Fruit fly (Drosophila melanogaster): ENCODE measurements around the gene Doc3.

Gene Doc3

dm6 chr3L:9033999-9034626, 29.1 kb downstream of the Doc3 start (continued):
- no peak for TF ChIP-seq hkb (optimal IDR thresholded peaks at IDR 0.05)
- peak; percentile 75 for TF ChIP-seq hkb (GFP tag; IDR thresholded peaks at IDR 0.05)
- peak; percentile 36 for TF ChIP-seq CG4854 (GFP tag; optimal IDR thresholded peaks at IDR 0.05)
- no peak for TF ChIP-seq CG11085 (GFP tag; IDR thresholded peaks at IDR 0.05)
- peak; percentile 33; the same call in 2 of the 4 replicates for TF ChIP-seq Gug (GFP tag; IDR thresholded peaks at IDR 0.05)
- TF ChIP-seq NK7.1 (GFP tag; optimal IDR thresholded peaks at IDR 0.05), result no peak
- no peak for TF ChIP-seq pb (GFP tag; optimal IDR thresholded peaks at IDR 0.05)
- TF ChIP-seq ab (GFP tag; optimal IDR thresholded peaks at IDR 0.05), result no peak
- no peak for TF ChIP-seq CG12219 (GFP tag; optimal IDR thresholded peaks at IDR 0.05)
- peak; percentile 64; the same call in 1 of the 2 replicates for TF ChIP-seq CG8765 (GFP tag; IDR thresholded peaks at IDR 0.05)
- TF ChIP-seq zfh2 (GFP tag; optimal IDR thresholded peaks at IDR 0.05), result no peak
- peak; percentile 76 for TF ChIP-seq so (GFP tag; IDR thresholded peaks at IDR 0.05)
- TF ChIP-seq Med (GFP tag), result peak; percentile 85
- no peak for TF ChIP-seq CG7987 (GFP tag; optimal IDR thresholded peaks at IDR 0.05)
- TF ChIP-seq CG31441 (GFP tag; IDR thresholded peaks at IDR 0.05), result peak; percentile 57
- peak in 1 of 2 experiments; percentile 33 for TF ChIP-seq Hr78 (GFP tag; optimal IDR thresholded peaks at IDR 0.05)
- TF ChIP-seq pum (GFP tag; optimal IDR thresholded peaks at IDR 0.05), result no peak
- peak; percentile 45 for TF ChIP-seq CG8924 (tag; optimal IDR thresholded peaks at IDR 0.05)
- no peak for TF ChIP-seq CG4617 (GFP tag; optimal IDR thresholded peaks at IDR 0.05; ENCODE audit: borderline replicate concordance)
- TF ChIP-seq sens (GFP tag), result peak; percentile 94
- TF ChIP-seq CG3281 (GFP tag; optimal IDR thresholded peaks at IDR 0.05), result no peak
- no peak for TF ChIP-seq CG2120 (GFP tag; optimal IDR thresholded peaks at IDR 0.05)
- TF ChIP-seq CG10565 (GFP tag; optimal IDR thresholded peaks at IDR 0.05), result peak; percentile 36
- TF ChIP-seq CG4360 (GFP tag; IDR thresholded peaks at IDR 0.05), result peak; percentile 25; the same call in 1 of the 2 replicates
- no peak for TF ChIP-seq CG3995 (GFP tag; optimal IDR thresholded peaks at IDR 0.05)
- no peak for TF ChIP-seq rib (GFP tag; IDR thresholded peaks at IDR 0.05)
- peak; percentile 38 for TF ChIP-seq CG13424 (tag; optimal IDR thresholded peaks at IDR 0.05)
- no peak for TF ChIP-seq Scr (GFP tag; IDR thresholded peaks at IDR 0.05; ENCODE audit: partially characterized antibody)
- peak; percentile 41 for TF ChIP-seq CG10209 (GFP tag; optimal IDR thresholded peaks at IDR 0.05)
- TF ChIP-seq fd64A (GFP tag; optimal IDR thresholded peaks at IDR 0.05), result peak; percentile 28
- TF ChIP-seq CG5953 (GFP tag; IDR thresholded peaks at IDR 0.05), result peak; percentile 39; the same call in 1 of the 2 replicates
- TF ChIP-seq onecut (GFP tag; IDR thresholded peaks at IDR 0.05), result peak; percentile 54
- TF ChIP-seq lmd (GFP tag; IDR thresholded peaks at IDR 0.05), result peak; percentile 67
- no peak for TF ChIP-seq cg (GFP tag; optimal IDR thresholded peaks at IDR 0.05)
- TF ChIP-seq dm (GFP tag; optimal IDR thresholded peaks at IDR 0.05), result no peak
- TF ChIP-seq chm (GFP tag; IDR thresholded peaks at IDR 0.05), result peak; percentile 31; the same call in 1 of the 2 replicates
- TF ChIP-seq CG10543 (GFP tag; optimal IDR thresholded peaks at IDR 0.05), result no peak
- peak; percentile 35; the same call in 1 of the 2 replicates for TF ChIP-seq CG6272 (GFP tag; IDR thresholded peaks at IDR 0.05)
- no peak for TF ChIP-seq Tbp (GFP tag; optimal IDR thresholded peaks at IDR 0.05)
- no peak for TF ChIP-seq yki (optimal IDR thresholded peaks at IDR 0.05)
- no peak for TF ChIP-seq CG34376 (GFP tag; optimal IDR thresholded peaks at IDR 0.05)
- no peak for TF ChIP-seq kay (GFP tag; optimal IDR thresholded peaks at IDR 0.05)
- peak; percentile 15; the same call in 1 of the 3 replicates for TF ChIP-seq CG14050 (GFP tag; IDR thresholded peaks at IDR 0.05)
- TF ChIP-seq CG30403 (GFP tag; optimal IDR thresholded peaks at IDR 0.05), result no peak
- peak; percentile 63 for TF ChIP-seq ssp (GFP tag; IDR thresholded peaks at IDR 0.05)
- TF ChIP-seq CG13894 (tag; optimal IDR thresholded peaks at IDR 0.05), result no peak
- TF ChIP-seq ac (GFP tag; optimal IDR thresholded peaks at IDR 0.05), result peak; percentile 37
- no peak for TF ChIP-seq CG3838 (GFP tag; optimal IDR thresholded peaks at IDR 0.05)
- TF ChIP-seq CG7357 (GFP tag; IDR thresholded peaks at IDR 0.05), result peak; percentile 47; the same call in 1 of the 3 replicates
- peak; percentile 0 for TF ChIP-seq CG17802 (tag; optimal IDR thresholded peaks at IDR 0.05)
- TF ChIP-seq CG17385 (GFP tag; optimal IDR thresholded peaks at IDR 0.05), result peak; percentile 17

Measured in whole organism, embryonic.